Worm (Caenorhabditis elegans) whole organism, midembryonic: ENCODE results near the gene F29F11.20.

Experiments
- T22C8.4 ChIP-seq: fragments of 200-800 bp; sonication (Bioruptor generic); IDR thresholded peaks from 2 replicates; pipeline ENCODE4 v1.3.6; 2022; ENCODE audit warnings: missing genetic modification characterization, missing compliant biosample characterization
- cog-1 ChIP-seq: sonication (generic microtip); optimal IDR thresholded peaks from 2 replicates; lab custom pipeline; 2016; ENCODE audit warnings: missing genetic modification characterization, missing compliant biosample characterization
- flt-1 ChIP-seq: fragments of 200-800 bp; sonication (Bioruptor generic); IDR thresholded peaks from 2 replicates; pipeline ENCODE4 v1.3.6; 2022; ENCODE audit warnings: missing genetic modification characterization, missing compliant biosample characterization
- med-1 ChIP-seq: sonication (generic microtip); optimal IDR thresholded peaks from 2 replicates; lab custom pipeline; 2017; ENCODE audit warnings: missing genetic modification characterization, mild to moderate bottlenecking, missing compliant biosample characterization, antibody characterized with exemption, missing genetic modification reagents; ENCODE audit not compliant: insufficient read depth
- tab-1 ChIP-seq: fragments of 200-800 bp; sonication (Bioruptor generic); IDR thresholded peaks from 2 replicates; pipeline ENCODE4 v1.3.6; 2022; ENCODE audit warnings: missing genetic modification characterization, missing compliant biosample characterization
- ztf-29 ChIP-seq: fragments of 200-800 bp; sonication (Bioruptor generic); IDR thresholded peaks from 2 replicates; pipeline ENCODE4 v1.3.6; 2022; ENCODE audit warnings: missing genetic modification reagents, missing genetic modification characterization, missing compliant biosample characterization

DNA sequence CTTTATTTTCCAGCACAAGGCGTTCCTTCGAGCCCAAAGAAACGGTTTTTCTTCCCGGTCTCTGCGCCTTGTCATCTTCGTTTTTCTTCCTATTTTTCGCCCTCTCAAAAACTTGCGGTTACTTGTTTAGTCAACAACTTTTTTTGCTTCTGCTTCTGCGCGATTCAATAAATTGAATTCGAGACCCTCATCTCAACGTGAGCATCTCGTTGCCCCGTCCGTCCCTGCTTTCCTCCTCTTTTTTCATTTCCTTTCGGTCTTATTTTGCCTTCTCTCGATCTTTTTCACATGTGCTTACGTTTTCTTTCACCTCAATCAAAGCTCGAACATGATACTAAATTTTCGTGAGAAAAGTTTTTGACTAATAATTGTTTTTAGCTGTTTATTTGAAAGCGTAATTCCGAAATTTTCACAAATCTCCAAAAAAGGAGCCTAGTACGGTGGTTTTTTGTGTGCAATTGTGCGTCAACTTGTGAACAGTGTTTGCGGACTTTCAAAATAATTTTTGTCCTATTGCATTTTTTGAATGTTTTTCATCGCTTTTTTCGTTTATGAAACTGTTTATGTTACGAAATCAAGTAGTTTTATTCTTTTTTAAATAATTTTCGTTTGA, 7.6 kb upstream of the F29F11.20 start:
- no peak for TF ChIP-seq flt-1
- TF ChIP-seq med-1 (GFP tag; lab: Kevin White, UChicago) = no peak
- no peak for TF ChIP-seq tab-1 (GFP tag; lab: Robert Waterston, UW)
- no peak for TF ChIP-seq T22C8.4
- TF ChIP-seq cog-1 = no peak
- no peak for TF ChIP-seq ztf-29
